Fruit fly (Drosophila melanogaster) whole organism, embryonic: Measurements from ENCODE around the gene mtsh.

ENCODE experiments used
- Atf-2 ChIP-seq: fragments of 200-800 bp; sonication (Bioruptor generic); optimal IDR thresholded peaks from 2 replicates; lab custom pipeline; 2016; ENCODE audit warnings: missing biosample characterization, missing genetic modification characterization
- B-H1 ChIP-seq: fragments of 200-800 bp; sonication (Bioruptor generic); IDR thresholded peaks from 3 replicates; pipeline ENCODE4 v1.3.6; 2022; ENCODE audit warnings: missing biosample characterization, missing genetic modification characterization
- Blimp-1 ChIP-seq: fragments of 200-800 bp; sonication (Bioruptor generic); optimal IDR thresholded peaks from 3 replicates; lab custom pipeline; 2018; ENCODE audit warnings: missing biosample characterization, missing genetic modification characterization, mild to moderate bottlenecking, moderate library complexity, missing genetic modification reagents
- CG10267 ChIP-seq: fragments of 200-800 bp; sonication (Bioruptor generic); optimal IDR thresholded peaks from 2 replicates; lab custom pipeline; 2018; ENCODE audit warnings: missing biosample characterization, mild to moderate bottlenecking, missing genetic modification characterization, moderate library complexity
- CG10462 ChIP-seq: fragments of 200-800 bp; sonication (Bioruptor generic); optimal IDR thresholded peaks from 2 replicates; lab custom pipeline; 2016; ENCODE audit warnings: missing biosample characterization, missing genetic modification characterization
- CG10654 ChIP-seq: fragments of 200-800 bp; sonication (Bioruptor generic); optimal IDR thresholded peaks from 2 replicates; lab custom pipeline; 2016; ENCODE audit warnings: missing biosample characterization, missing genetic modification characterization
- CG10959 ChIP-seq: fragments of 200-800 bp; sonication (Bioruptor generic); IDR thresholded peaks from 2 replicates; pipeline ENCODE4 v1.3.6; 2022; ENCODE audit warnings: missing biosample characterization, missing genetic modification characterization
- CG11085 ChIP-seq: fragments of 200-800 bp; sonication (Bioruptor generic); IDR thresholded peaks from 2 replicates; pipeline ENCODE4 v1.3.6; 2022; ENCODE audit warnings: missing biosample characterization, missing genetic modification characterization
- CG11456 ChIP-seq: fragments of 200-800 bp; sonication (Bioruptor generic); IDR thresholded peaks from 3 replicates; pipeline ENCODE4 v1.3.6; 2022; ENCODE audit warnings: missing biosample characterization, missing genetic modification characterization
- CG14965 ChIP-seq: fragments of 200-800 bp; sonication (Bioruptor generic); optimal IDR thresholded peaks from 2 replicates; lab custom pipeline; 2016; ENCODE audit warnings: missing biosample characterization, missing genetic modification characterization, borderline replicate concordance
- CG18011 ChIP-seq: fragments of 200-800 bp; sonication (Bioruptor generic); optimal IDR thresholded peaks from 2 replicates; lab custom pipeline; 2017; ENCODE audit warnings: missing biosample characterization, missing genetic modification characterization, mild to moderate bottlenecking, moderate library complexity, missing genotype
- CG18599 ChIP-seq: fragments of 200-800 bp; sonication (Bioruptor generic); optimal IDR thresholded peaks from 3 replicates; lab custom pipeline; 2017; ENCODE audit warnings: missing biosample characterization, missing genetic modification characterization, mild to moderate bottlenecking, moderate library complexity, missing genetic modification reagents
- CG3065 ChIP-seq: fragments of 200-800 bp; sonication (Bioruptor generic); optimal IDR thresholded peaks from 2 replicates; lab custom pipeline; 2016; ENCODE audit warnings: missing biosample characterization, missing genetic modification characterization
- CG4730 ChIP-seq: fragments of 200-800 bp; sonication (Bioruptor generic); IDR thresholded peaks from 2 replicates; pipeline ENCODE4 v1.3.6; 2022; ENCODE audit warnings: missing biosample characterization, missing genetic modification characterization
- CG5180 ChIP-seq: fragments of 200-800 bp; sonication (Bioruptor generic); optimal IDR thresholded peaks from 3 replicates; lab custom pipeline; 2017; ENCODE audit warnings: missing biosample characterization, missing genetic modification characterization, mild to moderate bottlenecking, moderate library complexity, missing genetic modification reagents
- CG5953 ChIP-seq: fragments of 200-800 bp; sonication (Bioruptor generic); IDR thresholded peaks from 2 replicates; pipeline ENCODE4 v1.3.6; 2022; ENCODE audit warnings: missing biosample characterization, missing genetic modification characterization
- CG6654 ChIP-seq: fragments of 200-800 bp; sonication (Bioruptor generic); optimal IDR thresholded peaks from 2 replicates; lab custom pipeline; 2017; ENCODE audit warnings: missing biosample characterization, mild to moderate bottlenecking, missing genetic modification characterization
- CG9609 ChIP-seq: fragments of 200-800 bp; sonication (Bioruptor generic); optimal IDR thresholded peaks from 3 replicates; lab custom pipeline; 2016; ENCODE audit warnings: missing biosample characterization, missing genetic modification characterization
- Ets65A ChIP-seq: fragments of 200-800 bp; sonication (Bioruptor generic); peaks from one replicate; lab custom pipeline; 2016; ENCODE audit warnings: missing biosample characterization, missing genetic modification characterization
- Fer2 ChIP-seq: fragments of 200-800 bp; sonication (Bioruptor generic); optimal IDR thresholded peaks from 2 replicates; lab custom pipeline; 2018; ENCODE audit warnings: missing biosample characterization, mild to moderate bottlenecking, missing genetic modification characterization, moderate library complexity
- H2.0 ChIP-seq: fragments of 200-800 bp; sonication (Bioruptor generic); IDR thresholded peaks from 2 replicates; pipeline ENCODE4 v1.3.6; 2022; ENCODE audit warnings: missing biosample characterization, missing genetic modification characterization
- HLH4C ChIP-seq: fragments of 200-800 bp; sonication (Bioruptor generic); IDR thresholded peaks from 3 replicates; pipeline ENCODE4 v1.3.6; 2022; ENCODE audit warnings: missing biosample characterization, missing genetic modification characterization; ENCODE audit not compliant: partially characterized antibody
- Hand ChIP-seq: fragments of 200-800 bp; sonication (Bioruptor generic); optimal IDR thresholded peaks from 2 replicates; lab custom pipeline; 2017; ENCODE audit warnings: mild to moderate bottlenecking, missing biosample characterization, missing genetic modification reagents, missing genetic modification characterization
- HmgZ ChIP-seq: fragments of 200-800 bp; sonication (Bioruptor generic); optimal IDR thresholded peaks from 2 replicates; lab custom pipeline; 2018; ENCODE audit warnings: missing biosample characterization, mild to moderate bottlenecking, missing genetic modification characterization
- Nf-YA ChIP-seq: fragments of 200-800 bp; sonication (Bioruptor generic); IDR thresholded peaks from 2 replicates; pipeline ENCODE4 v1.3.6; 2022; ENCODE audit warnings: missing biosample characterization, missing genetic modification characterization
- Optix ChIP-seq: fragments of 200-800 bp; sonication (Bioruptor generic); IDR thresholded peaks from 3 replicates; pipeline ENCODE4 v1.3.6; 2022; ENCODE audit warnings: missing biosample characterization, missing genetic modification characterization
- Rx ChIP-seq: fragments of 200-800 bp; sonication (Bioruptor generic); IDR thresholded peaks from 2 replicates; pipeline ENCODE4 v1.3.6; 2022; ENCODE audit warnings: missing biosample characterization, missing genetic modification characterization
- Spps ChIP-seq: fragments of 200-800 bp; sonication (Bioruptor generic); optimal IDR thresholded peaks from 2 replicates; lab custom pipeline; 2018; ENCODE audit warnings: missing biosample characterization, mild to moderate bottlenecking, missing genetic modification characterization
- Taf1 ChIP-seq: fragments of 200-800 bp; sonication (Bioruptor generic); IDR thresholded peaks from 2 replicates; pipeline ENCODE4 v1.3.6; 2022; ENCODE audit warnings: missing biosample characterization, missing genetic modification characterization
- Usf ChIP-seq: fragments of 200-800 bp; sonication (Bioruptor generic); optimal IDR thresholded peaks from 2 replicates; lab custom pipeline; 2017; ENCODE audit warnings: missing genotype, missing biosample characterization, missing genetic modification characterization
- ac ChIP-seq: fragments of 200-800 bp; sonication (Bioruptor generic); optimal IDR thresholded peaks from 3 replicates; lab custom pipeline; 2017; ENCODE audit warnings: missing biosample characterization, mild to moderate bottlenecking, missing genetic modification characterization
- bcd ChIP-seq: fragments of 200-800 bp; sonication (Bioruptor generic); optimal IDR thresholded peaks from 2 replicates; lab custom pipeline; 2017; ENCODE audit warnings: missing biosample characterization, mild to moderate bottlenecking, missing genetic modification characterization
- ci ChIP-seq: fragments of 200-800 bp; sonication (Bioruptor generic); IDR thresholded peaks from 3 replicates; pipeline ENCODE4 v1.3.6; 2022; ENCODE audit warnings: missing biosample characterization, missing genetic modification characterization
- dati ChIP-seq: fragments of 200-800 bp; sonication (Bioruptor generic); IDR thresholded peaks from 2 replicates; pipeline ENCODE4 v1.3.6; 2022; ENCODE audit warnings: missing biosample characterization, missing genetic modification characterization
- dysf ChIP-seq: fragments of 200-800 bp; sonication (Bioruptor generic); IDR thresholded peaks from 3 replicates; pipeline ENCODE4 v1.3.6; 2022; ENCODE audit warnings: missing biosample characterization, missing genetic modification characterization
- esg ChIP-seq: fragments of 200-800 bp; sonication (Bioruptor generic); conservative IDR thresholded peaks from 2 replicates; pipeline ENCODE4 v1.3.6; 2022; ENCODE audit warnings: missing biosample characterization, missing genetic modification characterization
- exex ChIP-seq: fragments of 200-800 bp; sonication (Bioruptor generic); optimal IDR thresholded peaks from 4 replicates; lab custom pipeline; 2018; ENCODE audit warnings: missing biosample characterization, mild to moderate bottlenecking, missing genetic modification characterization, moderate library complexity
- fd102C ChIP-seq: fragments of 200-800 bp; sonication (Bioruptor generic); optimal IDR thresholded peaks from 2 replicates; lab custom pipeline; 2018; ENCODE audit warnings: missing biosample characterization, mild to moderate bottlenecking, missing genetic modification characterization, moderate library complexity
- grau ChIP-seq: fragments of 200-800 bp; optimal IDR thresholded peaks from 3 replicates; lab custom pipeline; 2019; ENCODE audit warnings: missing biosample characterization, mild to moderate bottlenecking, missing genetic modification characterization, moderate library complexity
- gsb ChIP-seq: fragments of 200-800 bp; sonication (Bioruptor generic); IDR thresholded peaks from 2 replicates; pipeline ENCODE4 v1.3.6; 2022; ENCODE audit warnings: missing biosample characterization, missing genetic modification characterization
- gt ChIP-seq: fragments of 200-800 bp; sonication (Bioruptor generic); IDR thresholded peaks from 2 replicates; pipeline ENCODE4 v1.3.6; 2022; ENCODE audit warnings: missing biosample characterization, missing genetic modification characterization
- hth ChIP-seq: fragments of >200 bp; optimal IDR thresholded peaks from 2 replicates; lab custom pipeline; 2017; ENCODE audit warnings: inconsistent platforms
- jigr1 ChIP-seq: fragments of 200-800 bp; sonication (Bioruptor generic); IDR thresholded peaks from 3 replicates; pipeline ENCODE4 v1.3.6; 2022; ENCODE audit warnings: missing biosample characterization, missing genetic modification characterization
- phol ChIP-seq: fragments of 200-800 bp; sonication (Bioruptor generic); optimal IDR thresholded peaks from 3 replicates; lab custom pipeline; 2018; ENCODE audit warnings: missing biosample characterization, mild to moderate bottlenecking, missing genetic modification characterization, moderate library complexity
- salm ChIP-seq: fragments of 200-800 bp; sonication (Bioruptor generic); optimal IDR thresholded peaks from 2 replicates; lab custom pipeline; 2018; ENCODE audit warnings: missing biosample characterization, mild to moderate bottlenecking, missing genetic modification characterization
- sr ChIP-seq: fragments of 200-800 bp; sonication (Bioruptor generic); IDR thresholded peaks from 3 replicates; pipeline ENCODE4 v1.3.6; 2022; ENCODE audit warnings: missing biosample characterization, missing genetic modification characterization
- tap ChIP-seq: fragments of 200-800 bp; optimal IDR thresholded peaks from 3 replicates; lab custom pipeline; 2019; ENCODE audit warnings: missing biosample characterization, mild to moderate bottlenecking, missing genetic modification characterization, moderate library complexity
- tgo ChIP-seq: fragments of 200-800 bp; sonication (Bioruptor generic); IDR thresholded peaks from 3 replicates; pipeline ENCODE4 v1.3.6; 2022; ENCODE audit warnings: missing biosample characterization, missing genetic modification characterization
- tll ChIP-seq, 2 experiments: fragments of 200-800 bp in 1 of 2; fragments of >200 bp in 1 of 2; sonication (Bioruptor generic) in 1 of 2; optimal IDR thresholded peaks; 2 replicates each; lab custom pipeline; 2017 to 2019; ENCODE audit warnings: missing biosample characterization in 2 of 2, missing genetic modification characterization in 2 of 2, mild to moderate bottlenecking in 1 of 2, moderate library complexity in 1 of 2
- wek ChIP-seq: fragments of 200-800 bp; sonication (Bioruptor generic); optimal IDR thresholded peaks from 3 replicates; lab custom pipeline; 2018; ENCODE audit warnings: missing biosample characterization, mild to moderate bottlenecking, missing genetic modification characterization, moderate library complexity

mtsh gene

DNA sequence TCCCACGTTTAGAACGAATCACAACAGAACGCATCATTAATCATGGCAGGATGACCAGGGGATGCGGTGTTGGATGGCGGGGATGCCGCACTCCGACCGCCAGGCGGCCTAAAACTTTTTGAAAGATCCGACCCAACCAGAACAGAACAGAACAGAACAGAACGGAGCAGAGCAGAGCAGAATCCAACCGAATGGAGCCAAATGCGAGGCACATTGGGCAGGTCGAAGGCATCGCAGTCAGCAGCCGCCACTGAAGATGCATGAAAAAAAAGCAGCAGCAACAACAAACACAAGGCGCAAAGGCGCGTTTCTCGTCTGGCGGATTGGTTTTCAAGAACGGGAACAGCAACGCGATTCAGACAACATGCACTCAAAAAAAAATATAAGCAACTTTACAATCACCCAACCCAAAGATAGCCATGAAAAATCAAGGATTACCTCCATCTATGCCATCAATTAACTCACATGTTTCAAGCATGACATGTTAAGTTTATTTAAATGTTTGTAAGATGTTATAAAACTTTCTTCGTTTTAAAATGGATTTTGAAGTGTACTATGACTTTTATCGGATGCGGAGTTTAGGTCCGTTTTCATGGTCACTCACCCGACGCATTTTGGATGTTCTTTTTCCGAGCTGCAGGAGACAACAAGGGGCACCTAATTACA lies 40.2 kb downstream of the mtsh start (continued):
- no peak for TF ChIP-seq Fer2 (tag; lab: Kevin White, UChicago)
- TF ChIP-seq HmgZ (tag; lab: Kevin White, UChicago) = no peak
- TF ChIP-seq salm (tag; lab: Kevin White, UChicago) = no peak
- TF ChIP-seq dati (GFP tag; lab: Robert Waterston, UW) = peak; percentile 36; the same call in 1 of the 2 replicates
- TF ChIP-seq dysf (GFP tag; lab: Robert Waterston, UW) = peak; percentile 33; the same call in 1 of the 3 replicates
- no peak for TF ChIP-seq hth (lab: Kevin White, UChicago)
- peak; percentile 33; the same call in 1 of the 3 replicates for TF ChIP-seq tgo (GFP tag; lab: Robert Waterston, UW)
- no peak for TF ChIP-seq wek (GFP tag; lab: Kevin White, UChicago)
- TF ChIP-seq ac (GFP tag; lab: Kevin White, UChicago) = peak; percentile 45
- TF ChIP-seq CG3065 (GFP tag; lab: Kevin White, UChicago) = no peak
- no peak for TF ChIP-seq CG6654
- no peak for TF ChIP-seq gsb (GFP tag; lab: Robert Waterston, UW)
- peak; percentile 71 for TF ChIP-seq grau (tag; lab: Kevin White, UChicago)
- peak; percentile 46; the same call in 1 of the 2 replicates for TF ChIP-seq esg (GFP tag; lab: Robert Waterston, UW)
- no peak for TF ChIP-seq tll (GFP tag; optimal IDR thresholded peaks at IDR 0.05; lab: Kevin White, UChicago)
- TF ChIP-seq exex (tag; lab: Kevin White, UChicago) = no peak
- TF ChIP-seq Spps (tag; lab: Kevin White, UChicago) = peak; percentile 86
- no peak for TF ChIP-seq CG10654 (GFP tag; lab: Kevin White, UChicago)
- peak; percentile 37 for TF ChIP-seq Atf-2 (GFP tag; lab: Kevin White, UChicago)
- TF ChIP-seq phol = peak; percentile 82
- no peak for TF ChIP-seq Hand
- TF ChIP-seq CG10462 (GFP tag; lab: Kevin White, UChicago) = peak; percentile 51
- peak; percentile 46 for TF ChIP-seq tap
- TF ChIP-seq CG18011 (GFP tag; lab: Kevin White, UChicago) = no peak
- no peak for TF ChIP-seq CG11085
- TF ChIP-seq CG9609 = peak; percentile 49
- TF ChIP-seq CG14965 (GFP tag; lab: Kevin White, UChicago) = no peak
- TF ChIP-seq Usf (GFP tag; lab: Kevin White, UChicago) = peak; percentile 29
- TF ChIP-seq Blimp-1 (GFP tag; lab: Kevin White, UChicago) = peak; percentile 78
- TF ChIP-seq gt = no peak
- peak; percentile 81 for TF ChIP-seq CG10959 (GFP tag; lab: Robert Waterston, UW)
- TF ChIP-seq CG11456 (GFP tag; lab: Robert Waterston, UW) = no peak
- no peak for TF ChIP-seq Taf1 (GFP tag; lab: Robert Waterston, UW)
- 0 out of 2 replicates have a peak, but pooled peaks have one; percentile 15 for TF ChIP-seq CG5953 (GFP tag; lab: Robert Waterston, UW)
- peak; percentile 22 for TF ChIP-seq fd102C (GFP tag; lab: Kevin White, UChicago)
- TF ChIP-seq HLH4C = no peak
- TF ChIP-seq CG10267 = peak; percentile 80
- TF ChIP-seq sr (GFP tag; lab: Robert Waterston, UW) = no peak
- peak; percentile 35; the same call in 1 of the 2 replicates for TF ChIP-seq H2.0 (GFP tag; lab: Robert Waterston, UW)
- TF ChIP-seq Optix (GFP tag; lab: Robert Waterston, UW) = no peak
- no peak for TF ChIP-seq B-H1
- peak; percentile 20 for TF ChIP-seq CG18599 (GFP tag; lab: Kevin White, UChicago)
- TF ChIP-seq jigr1 = no peak
- TF ChIP-seq CG5180 (GFP tag; lab: Kevin White, UChicago) = no peak
- peak; percentile 71 for TF ChIP-seq ci
- TF ChIP-seq Nf-YA (GFP tag; lab: Robert Waterston, UW) = no peak
- TF ChIP-seq Ets65A (GFP tag; lab: Kevin White, UChicago) = peak; percentile 79
- TF ChIP-seq CG4730 (GFP tag; lab: Robert Waterston, UW) = peak; percentile 55; the same call in 1 of the 2 replicates
- peak; percentile 43 for TF ChIP-seq Rx (GFP tag; lab: Robert Waterston, UW)
- TF ChIP-seq bcd (GFP tag; lab: Kevin White, UChicago) = peak; percentile 36
